Worm (Caenorhabditis elegans) whole organism, L4 larva: ENCODE results near the gene C14B9.3.

ENCODE experiments used
- D1046.2 ChIP-seq: fragments of 200-800 bp; sonication (Bioruptor generic); IDR thresholded peaks from 2 replicates; pipeline ENCODE4 v1.3.6; 2022; ENCODE audit warnings: missing genetic modification characterization, missing compliant biosample characterization
- F10B5.3 ChIP-seq: sonication (generic microtip); optimal IDR thresholded peaks from 2 replicates; lab custom pipeline; 2016; ENCODE audit warnings: mild to moderate bottlenecking, missing genetic modification characterization, missing compliant biosample characterization
- F26F4.8 ChIP-seq: fragments of 200-800 bp; sonication (Bioruptor generic); conservative IDR thresholded peaks from 2 replicates; pipeline ENCODE4 v1.3.6; 2022; ENCODE audit warnings: missing genetic modification characterization, missing compliant biosample characterization
- F37D6.2 ChIP-seq: sonication (generic microtip); optimal IDR thresholded peaks from 2 replicates; lab custom pipeline; 2016; ENCODE audit warnings: mild to moderate bottlenecking, missing genetic modification characterization, missing compliant biosample characterization
- F49E8.2 ChIP-seq: sonication (generic microtip); optimal IDR thresholded peaks from 2 replicates; lab custom pipeline; 2016; ENCODE audit warnings: missing compliant biosample characterization, mild to moderate bottlenecking, missing genetic modification characterization, borderline replicate concordance
- T26A8.4 ChIP-seq: fragments of 200-800 bp; sonication (Bioruptor generic); IDR thresholded peaks from 2 replicates; pipeline ENCODE4 v1.3.6; 2022; ENCODE audit warnings: missing genetic modification characterization, missing compliant biosample characterization
- Y105C5A.15 ChIP-seq: fragments of 200-800 bp; sonication (Bioruptor generic); IDR thresholded peaks from 2 replicates; pipeline ENCODE4 v1.3.6; 2022; ENCODE audit warnings: missing genetic modification characterization, missing compliant biosample characterization
- Y48G9A.11 ChIP-seq: fragments of 200-800 bp; sonication (Bioruptor generic); IDR thresholded peaks from 2 replicates; pipeline ENCODE4 v1.3.6; 2022; ENCODE audit warnings: missing genetic modification reagents, missing genetic modification characterization, missing compliant biosample characterization
- Y75B8A.6 ChIP-seq: fragments of 200-800 bp; sonication (Bioruptor generic); IDR thresholded peaks from 2 replicates; pipeline ENCODE4 v1.3.6; 2022; ENCODE audit warnings: missing genetic modification reagents, missing genetic modification characterization, missing compliant biosample characterization
- ZK337.2 ChIP-seq: fragments of 200-800 bp; sonication (Bioruptor generic); IDR thresholded peaks from 2 replicates; pipeline ENCODE4 v1.3.6; 2022; ENCODE audit warnings: missing genetic modification reagents, missing genetic modification characterization, missing compliant biosample characterization
- ama-1 ChIP-seq: fragments of 150-350 bp; optimal IDR thresholded peaks from 2 replicates; lab custom pipeline; 2014; ENCODE audit warnings: inconsistent platforms, mixed read lengths
- ceh-20 ChIP-seq: fragments of 200-800 bp; sonication (Bioruptor generic); IDR thresholded peaks from 2 replicates; pipeline ENCODE4 v1.3.6; 2022; ENCODE audit warnings: missing genetic modification reagents, missing genetic modification characterization, missing compliant biosample characterization
- ceh-62 ChIP-seq: sonication (generic microtip); optimal IDR thresholded peaks from 2 replicates; lab custom pipeline; 2017; ENCODE audit warnings: missing biosample characterization, missing genetic modification characterization
- ctbp-1 ChIP-seq: fragments of 200-800 bp; sonication (Bioruptor generic); IDR thresholded peaks from 2 replicates; pipeline ENCODE4 v1.3.6; 2022; ENCODE audit warnings: missing genetic modification reagents, missing genetic modification characterization, missing compliant biosample characterization
- daf-16 ChIP-seq, 3 experiments: sonication (generic microtip); optimal IDR thresholded peaks; 2 replicates each; lab custom pipeline; 2016 to 2017; ENCODE audit warnings: missing genetic modification characterization in 3 of 3, missing genetic modification reagents in 3 of 3, mild to moderate bottlenecking in 2 of 3, missing compliant biosample characterization in 2 of 3, missing biosample characterization in 1 of 3, moderate library complexity in 1 of 3
- daf-8 ChIP-seq: fragments of 200-800 bp; sonication (Bioruptor generic); IDR thresholded peaks from 2 replicates; pipeline ENCODE4 v1.3.6; 2022; ENCODE audit warnings: missing genetic modification characterization, missing compliant biosample characterization
- dmd-9 ChIP-seq: fragments of 200-800 bp; sonication (Bioruptor generic); IDR thresholded peaks from 2 replicates; pipeline ENCODE4 v1.3.6; 2022; ENCODE audit warnings: missing genetic modification reagents, missing genetic modification characterization, missing compliant biosample characterization
- duxl-1 ChIP-seq: sonication (generic microtip); optimal IDR thresholded peaks from 2 replicates; lab custom pipeline; 2016; ENCODE audit warnings: mild to moderate bottlenecking, missing genetic modification characterization, moderate library complexity, missing compliant biosample characterization; ENCODE audit not compliant: poor library complexity
- dve-1 ChIP-seq: sonication (generic microtip); optimal IDR thresholded peaks from 2 replicates; lab custom pipeline; 2017; ENCODE audit warnings: antibody characterized with exemption, mild to moderate bottlenecking, missing genetic modification characterization, missing compliant biosample characterization; ENCODE audit not compliant: insufficient read depth
- egl-27 ChIP-seq: sonication (generic microtip); optimal IDR thresholded peaks from 3 replicates; lab custom pipeline; 2017; ENCODE audit warnings: missing biosample characterization, missing genetic modification reagents, missing genetic modification characterization
- fos-1 ChIP-seq: fragments of 150-350 bp; optimal IDR thresholded peaks from 2 replicates; lab custom pipeline; 2014; ENCODE audit warnings: missing biosample characterization, missing genetic modification characterization
- jun-1 ChIP-seq: fragments of 150-350 bp; optimal IDR thresholded peaks from 2 replicates; lab custom pipeline; 2014; ENCODE audit warnings: missing biosample characterization, missing genetic modification reagents, missing genetic modification characterization
- lin-1 ChIP-seq: fragments of 200-800 bp; sonication (Bioruptor generic); IDR thresholded peaks from 2 replicates; pipeline ENCODE4 v1.3.6; 2022; ENCODE audit warnings: missing genetic modification reagents, missing genetic modification characterization, missing compliant biosample characterization
- lin-13 ChIP-seq: fragments of 150-350 bp; optimal IDR thresholded peaks from 2 replicates; lab custom pipeline; 2014; ENCODE audit warnings: missing biosample characterization, missing genetic modification reagents, missing genetic modification characterization
- lin-15B ChIP-seq: fragments of 150-350 bp; sonication (generic microtip); optimal IDR thresholded peaks from 3 replicates; lab custom pipeline; 2014; ENCODE audit warnings: missing biosample characterization, missing genetic modification characterization
- lin-29 ChIP-seq: fragments of 200-800 bp; sonication (Bioruptor generic); IDR thresholded peaks from 2 replicates; pipeline ENCODE4 v1.3.6; 2022; ENCODE audit warnings: missing genetic modification reagents, missing genetic modification characterization, missing compliant biosample characterization
- lin-38 ChIP-seq: fragments of 200-800 bp; sonication (Bioruptor generic); IDR thresholded peaks from 2 replicates; pipeline ENCODE4 v1.3.6; 2022; ENCODE audit warnings: missing genetic modification reagents, missing genetic modification characterization, missing compliant biosample characterization
- lsy-2 ChIP-seq, 2 experiments: fragments of 150-350 bp in 1 of 2; sonication (generic microtip) in 1 of 2; optimal IDR thresholded peaks; 2 replicates each; lab custom pipeline; 2014 to 2017; ENCODE audit warnings: missing biosample characterization in 2 of 2, missing genetic modification characterization in 2 of 2
- madf-5 ChIP-seq, 2 experiments: fragments of 200-800 bp; sonication (Bioruptor generic); IDR thresholded peaks; 2 replicates each; pipeline ENCODE4 v1.3.6; 2022; ENCODE audit warnings: missing compliant biosample characterization in 2 of 2, missing genetic modification characterization in 2 of 2
- madf-9 ChIP-seq: fragments of 200-800 bp; sonication (Bioruptor generic); conservative IDR thresholded peaks from 2 replicates; pipeline ENCODE4 v1.3.6; 2022; ENCODE audit warnings: missing genetic modification reagents, missing genetic modification characterization, missing compliant biosample characterization
- mdl-1 ChIP-seq, 2 experiments: fragments of 150-350 bp in 1 of 2; sonication (generic microtip) in 1 of 2; optimal IDR thresholded peaks; 2 replicates each; lab custom pipeline; 2014 to 2017; ENCODE audit warnings: missing biosample characterization in 2 of 2, missing genetic modification characterization in 2 of 2
- mdt-29 ChIP-seq: fragments of 200-800 bp; sonication (Bioruptor generic); IDR thresholded peaks from 2 replicates; pipeline ENCODE4 v1.3.6; 2022; ENCODE audit warnings: missing genetic modification reagents, missing genetic modification characterization, missing compliant biosample characterization
- mep-1 ChIP-seq: fragments of 150-350 bp; sonication (generic microtip); optimal IDR thresholded peaks from 3 replicates; lab custom pipeline; 2014; ENCODE audit warnings: missing biosample characterization, missing genetic modification characterization
- mxl-2 ChIP-seq: fragments of 200-800 bp; sonication (Bioruptor generic); conservative IDR thresholded peaks from 2 replicates; pipeline ENCODE4 v1.3.6; 2022; ENCODE audit warnings: missing genetic modification reagents, missing genetic modification characterization, missing compliant biosample characterization
- nhr-10 ChIP-seq: fragments of 150-350 bp; optimal IDR thresholded peaks from 2 replicates; lab custom pipeline; 2014; ENCODE audit warnings: missing biosample characterization, missing genetic modification characterization
- nhr-111 ChIP-seq: fragments of 200-800 bp; sonication (Bioruptor generic); optimal IDR thresholded peaks from 2 replicates; lab custom pipeline; 2018; ENCODE audit warnings: mild to moderate bottlenecking, missing genetic modification characterization, missing compliant biosample characterization
- nhr-25 ChIP-seq: sonication (generic microtip); optimal IDR thresholded peaks from 2 replicates; lab custom pipeline; 2017; ENCODE audit warnings: missing genetic modification characterization, mild to moderate bottlenecking, missing compliant biosample characterization, antibody characterized with exemption, moderate library complexity, borderline replicate concordance; ENCODE audit not compliant: insufficient read depth
- nhr-48 ChIP-seq: sonication (generic microtip); optimal IDR thresholded peaks from 2 replicates; lab custom pipeline; 2016; ENCODE audit warnings: mild to moderate bottlenecking, missing genetic modification characterization, missing compliant biosample characterization
- nhr-76 ChIP-seq: fragments of 150-350 bp; optimal IDR thresholded peaks from 2 replicates; lab custom pipeline; 2014; ENCODE audit warnings: missing biosample characterization, missing genetic modification characterization
- nhr-77 ChIP-seq: fragments of 150-350 bp; optimal IDR thresholded peaks from 2 replicates; lab custom pipeline; 2014; ENCODE audit warnings: missing biosample characterization, missing genetic modification characterization
- php-3 ChIP-seq: fragments of 200-800 bp; sonication (Bioruptor generic); IDR thresholded peaks from 2 replicates; pipeline ENCODE4 v1.3.6; 2022; ENCODE audit warnings: missing genetic modification reagents, missing genetic modification characterization, missing compliant biosample characterization
- pqm-1 ChIP-seq: sonication (generic microtip); optimal IDR thresholded peaks from 2 replicates; lab custom pipeline; 2017; ENCODE audit warnings: missing biosample characterization, missing genetic modification characterization
- rbr-2 ChIP-seq: sonication (generic microtip); optimal IDR thresholded peaks from 2 replicates; lab custom pipeline; 2016; ENCODE audit warnings: missing genotype, missing genetic modification characterization, missing compliant biosample characterization
- snpc-1.2 ChIP-seq: fragments of 200-800 bp; sonication (Bioruptor generic); IDR thresholded peaks from 2 replicates; pipeline ENCODE4 v1.3.6; 2022; ENCODE audit warnings: missing genetic modification reagents, missing genetic modification characterization, missing compliant biosample characterization
- snpc-4 ChIP-seq: fragments of 150-350 bp; optimal IDR thresholded peaks from 2 replicates; lab custom pipeline; 2014; ENCODE audit warnings: missing biosample characterization, missing genetic modification characterization
- spr-1 ChIP-seq: sonication (generic microtip); optimal IDR thresholded peaks from 2 replicates; lab custom pipeline; 2016; ENCODE audit warnings: mild to moderate bottlenecking, missing genetic modification characterization, missing compliant biosample characterization
- tra-1 ChIP-seq: fragments of 200-800 bp; sonication (Bioruptor generic); IDR thresholded peaks from 2 replicates; pipeline ENCODE4 v1.3.6; 2022; ENCODE audit warnings: missing genetic modification reagents, missing genetic modification characterization, missing compliant biosample characterization
- unc-39 ChIP-seq: sonication (generic microtip); optimal IDR thresholded peaks from 2 replicates; lab custom pipeline; 2017; ENCODE audit warnings: missing biosample characterization, missing genetic modification characterization
- vab-7 ChIP-seq: fragments of 200-800 bp; sonication (Bioruptor generic); IDR thresholded peaks from 2 replicates; pipeline ENCODE4 v1.3.6; 2022; ENCODE audit warnings: missing genetic modification reagents, missing genetic modification characterization, missing compliant biosample characterization
- zfp-2 ChIP-seq: sonication (generic microtip); optimal IDR thresholded peaks from 2 replicates; lab custom pipeline; 2016; ENCODE audit warnings: mild to moderate bottlenecking, missing genetic modification characterization, missing compliant biosample characterization
- zip-11 ChIP-seq: fragments of 200-800 bp; sonication (Bioruptor generic); IDR thresholded peaks from 2 replicates; pipeline ENCODE4 v1.3.6; 2022; ENCODE audit warnings: missing genetic modification characterization, missing compliant biosample characterization
- ztf-7 ChIP-seq: fragments of 150-350 bp; optimal IDR thresholded peaks from 2 replicates; lab custom pipeline; 2014; ENCODE audit warnings: missing biosample characterization, missing genetic modification characterization

C14B9.3 gene

ce11 chrIII:8125234-8125633 lies 16.6 kb downstream of the C14B9.3 start (continued):
- no peak for TF ChIP-seq lin-1 (GFP tag; lab: Robert Waterston, UW)
- TF ChIP-seq nhr-25 (tag; lab: Kevin White, UChicago): no peak
- peak; percentile 55; the same call in 1 of the 2 replicates for TF ChIP-seq php-3 (GFP tag; lab: Robert Waterston, UW)
- TF ChIP-seq nhr-76 (tag; lab: Kevin White, UChicago): no peak
- TF ChIP-seq zip-11 (GFP tag; lab: Robert Waterston, UW): no peak
- TF ChIP-seq daf-16 (GFP tag; optimal IDR thresholded peaks at IDR 0.05; lab: Kevin White, UChicago): no peak
- peak; percentile 59 for TF ChIP-seq daf-16 (tag; optimal IDR thresholded peaks at IDR 0.05; lab: Kevin White, UChicago)
- TF ChIP-seq tra-1 (GFP tag; lab: Robert Waterston, UW): no peak
- no peak for TF ChIP-seq unc-39
- no peak for TF ChIP-seq egl-27
- TF ChIP-seq D1046.2 (GFP tag; lab: Robert Waterston, UW): no peak
- no peak for TF ChIP-seq ceh-20 (GFP tag; lab: Robert Waterston, UW)
- no peak for TF ChIP-seq lin-29
- TF ChIP-seq madf-9 (GFP tag; lab: Robert Waterston, UW): no peak; the same call in 1 of the 2 replicates
- no peak for TF ChIP-seq nhr-77 (tag; lab: Kevin White, UChicago)
- TF ChIP-seq T26A8.4 (GFP tag; lab: Robert Waterston, UW): no peak
- TF ChIP-seq zfp-2 (tag; lab: Kevin White, UChicago): no peak
- no peak for TF ChIP-seq F37D6.2 (tag; lab: Kevin White, UChicago)
- no peak for TF ChIP-seq fos-1 (tag; lab: Kevin White, UChicago)
- TF ChIP-seq vab-7 (GFP tag; lab: Robert Waterston, UW): no peak
- no peak for TF ChIP-seq snpc-1.2 (GFP tag; lab: Robert Waterston, UW)
- no peak for TF ChIP-seq daf-8 (GFP tag; lab: Robert Waterston, UW)
- TF ChIP-seq nhr-111 (GFP tag; lab: Kevin White, UChicago): no peak
- TF ChIP-seq Y48G9A.11 (GFP tag; lab: Robert Waterston, UW): no peak
- TF ChIP-seq mep-1 (tag; lab: Kevin White, UChicago): peak; percentile 63
- no peak for TF ChIP-seq F10B5.3 (tag; lab: Kevin White, UChicago)
- TF ChIP-seq lin-38 (GFP tag; lab: Robert Waterston, UW): peak; percentile 45; the same call in 1 of the 2 replicates
- no peak for TF ChIP-seq Y75B8A.6 (GFP tag; lab: Robert Waterston, UW)
- no peak for TF ChIP-seq mdt-29 (GFP tag; lab: Robert Waterston, UW)
- TF ChIP-seq nhr-48 (tag; lab: Kevin White, UChicago): peak; percentile 50
- TF ChIP-seq madf-5 (GFP tag; IDR thresholded peaks at IDR 0.05; lab: Robert Waterston, UW): no peak
- peak in 1 of 2 experiments; percentile 39 for TF ChIP-seq mdl-1 (tag; optimal IDR thresholded peaks at IDR 0.05; lab: Kevin White, UChicago)
- peak; percentile 53 for TF ChIP-seq rbr-2 (tag; lab: Kevin White, UChicago)
- TF ChIP-seq dmd-9 (GFP tag; lab: Robert Waterston, UW): no peak
- TF ChIP-seq F26F4.8: no peak
- TF ChIP-seq F49E8.2 (tag; lab: Kevin White, UChicago): no peak
- TF ChIP-seq duxl-1: no peak
- TF ChIP-seq ama-1 (lab: Kevin White, UChicago): no peak
- TF ChIP-seq nhr-10 (tag; lab: Kevin White, UChicago): no peak
- TF ChIP-seq mxl-2 (GFP tag; lab: Robert Waterston, UW): no peak
- TF ChIP-seq pqm-1: no peak
- TF ChIP-seq spr-1 (tag; lab: Kevin White, UChicago): no peak
- TF ChIP-seq ceh-62: no peak
- TF ChIP-seq lin-15B (tag; lab: Kevin White, UChicago): no peak
- peak in 1 of 2 experiments; percentile 79 for TF ChIP-seq lsy-2 (tag; optimal IDR thresholded peaks at IDR 0.05; lab: Kevin White, UChicago)
- TF ChIP-seq lin-13 (GFP tag; lab: Kevin White, UChicago): no peak
- no peak for TF ChIP-seq Y105C5A.15 (GFP tag; lab: Robert Waterston, UW)
- no peak for TF ChIP-seq ztf-7 (tag; lab: Kevin White, UChicago)
- TF ChIP-seq ZK337.2 (GFP tag; lab: Robert Waterston, UW): no peak
- TF ChIP-seq snpc-4 (tag; lab: Kevin White, UChicago): no peak
- TF ChIP-seq ctbp-1 (GFP tag; lab: Robert Waterston, UW): no peak
- peak; percentile 79 for TF ChIP-seq dve-1
- no peak for TF ChIP-seq jun-1 (tag; lab: Kevin White, UChicago)
